Worm (Caenorhabditis elegans) whole organism, L4/young adult: ENCODE measurements around the gene tag-234.
A peak's percentile ranks its signal among the peaks of the same experiment; 100 is the strongest.

Experiments used
- W03F9.2 ChIP-seq: fragments of 150-350 bp; optimal IDR thresholded peaks from 2 replicates; lab custom pipeline; 2014; ENCODE audit warnings: missing biosample characterization, missing genetic modification characterization
- dao-5 ChIP-seq: sonication (generic microtip); optimal IDR thresholded peaks from 2 replicates; lab custom pipeline; 2016; ENCODE audit warnings: missing genotype, missing genetic modification characterization, moderate library complexity, missing compliant biosample characterization
- him-1 ChIP-seq: sonication (generic microtip); optimal IDR thresholded peaks from 2 replicates; lab custom pipeline; 2016; ENCODE audit warnings: missing genotype, missing genetic modification reagents, missing genetic modification characterization, missing compliant biosample characterization

The tag-234 gene

DNA sequence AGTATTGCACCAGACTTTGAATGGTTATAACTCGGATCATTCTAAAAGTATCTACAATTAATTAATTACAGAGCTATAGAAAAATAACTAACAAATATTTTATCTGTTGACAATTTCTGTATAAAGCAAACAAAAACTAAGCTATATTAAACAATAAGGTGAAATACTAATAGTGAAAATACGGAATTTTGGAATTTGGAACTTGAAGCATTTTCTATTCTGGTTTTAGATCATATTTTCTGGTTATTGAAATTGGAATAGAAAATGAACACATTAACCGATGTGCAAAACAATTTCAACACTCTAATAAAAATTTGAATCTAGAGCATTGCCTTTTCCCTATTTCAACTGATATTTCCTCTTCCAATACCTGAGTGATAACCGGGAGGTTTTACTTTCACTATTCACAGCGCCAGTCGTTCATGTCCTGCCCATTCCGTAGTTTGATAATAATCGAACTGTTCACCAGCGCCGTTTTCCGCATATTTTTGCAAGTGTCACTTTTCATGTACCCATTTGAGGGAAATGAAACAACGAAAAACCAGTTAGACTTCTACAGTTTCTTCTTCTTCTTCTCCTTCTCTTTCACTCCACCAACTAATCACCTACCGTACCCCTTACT, 36.0 kb downstream of the tag-234 start:
- TF ChIP-seq him-1 (tag; lab: Kevin White, UChicago) (no peak), dao-5 (tag; lab: Kevin White, UChicago) (no peak), W03F9.2 (tag; lab: Kevin White, UChicago) (peak; percentile 16)

- no peak for TF ChIP-seq him-1 (tag; lab: Kevin White, UChicago)
- TF ChIP-seq dao-5 (tag; lab: Kevin White, UChicago), result no peak
- no peak for TF ChIP-seq W03F9.2 (tag; lab: Kevin White, UChicago)
Measured at ce11 chrII:5901407-5902026, 37.5 kb downstream of the tag-234 start.

DNA sequence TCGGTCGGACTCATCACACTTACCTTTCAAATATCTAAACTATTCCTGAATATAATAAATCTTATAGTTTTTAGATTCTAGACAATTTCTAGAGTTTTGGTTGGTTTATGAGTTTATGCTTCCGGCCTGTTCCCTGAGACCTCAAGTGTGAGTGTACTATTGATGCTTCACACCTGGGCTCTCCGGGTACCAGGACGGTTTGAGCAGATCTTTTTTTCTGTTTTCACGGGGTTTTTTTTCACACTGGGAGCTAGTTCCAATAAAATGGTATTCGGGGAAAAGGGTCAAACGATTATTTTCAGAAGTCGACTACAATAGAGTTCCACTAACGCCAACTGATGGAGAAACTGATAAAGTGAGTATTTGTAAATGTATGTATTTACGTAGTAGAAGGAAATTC, 38.1 kb downstream of the tag-234 start:
- no peak for TF ChIP-seq him-1 (tag; lab: Kevin White, UChicago)
- TF ChIP-seq dao-5 (tag; lab: Kevin White, UChicago), result no peak
- no peak for TF ChIP-seq W03F9.2 (tag; lab: Kevin White, UChicago)

- TF ChIP-seq W03F9.2 (tag; lab: Kevin White, UChicago) (no peak), dao-5 (tag; lab: Kevin White, UChicago) (no peak), him-1 (tag; lab: Kevin White, UChicago) (no peak)
Measured at ce11 chrII:5904252-5904651, 40.3 kb downstream of the tag-234 start, which contains the start of gene tsp-18. TSS of gene tsp-18 (plus strand) at chrII:5904552.

DNA sequence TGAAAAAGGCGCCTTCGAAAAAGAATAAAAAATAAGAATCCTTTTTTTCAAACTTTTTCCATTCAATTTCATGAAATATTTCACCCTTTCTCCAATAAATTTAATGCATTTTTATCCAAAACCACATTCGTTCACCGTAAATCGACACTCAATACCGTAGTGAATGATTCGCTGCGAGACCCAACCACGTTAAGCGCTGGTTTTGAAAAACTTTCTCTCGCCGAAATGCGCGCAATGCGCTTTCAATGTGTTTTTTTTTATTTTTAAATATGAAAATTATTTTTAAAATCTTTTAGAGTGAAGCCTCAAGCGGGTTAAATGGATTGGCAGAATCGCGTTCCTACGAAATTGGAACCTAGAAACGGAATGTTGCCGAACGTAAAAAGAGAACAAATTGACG, 42.3 kb downstream of the tag-234 start, which contains the start of gene F59G1.8:
Gene F59G1.8, plus strand, starts transcription at position 293 of the 400 bp plus-strand sequence.
- TF ChIP-seq W03F9.2 (tag; lab: Kevin White, UChicago) (no peak), dao-5 (tag; lab: Kevin White, UChicago) (no peak), him-1 (tag; lab: Kevin White, UChicago) (no peak)

- TF ChIP-seq W03F9.2 (tag; lab: Kevin White, UChicago), result no peak
- no peak for TF ChIP-seq dao-5 (tag; lab: Kevin White, UChicago)
Measured at ce11 chrII:5907482-5907881, 43.5 kb downstream of the tag-234 start, which contains the start of gene vps-35. TSS of gene vps-35 (plus strand) at chrII:5907816.

DNA sequence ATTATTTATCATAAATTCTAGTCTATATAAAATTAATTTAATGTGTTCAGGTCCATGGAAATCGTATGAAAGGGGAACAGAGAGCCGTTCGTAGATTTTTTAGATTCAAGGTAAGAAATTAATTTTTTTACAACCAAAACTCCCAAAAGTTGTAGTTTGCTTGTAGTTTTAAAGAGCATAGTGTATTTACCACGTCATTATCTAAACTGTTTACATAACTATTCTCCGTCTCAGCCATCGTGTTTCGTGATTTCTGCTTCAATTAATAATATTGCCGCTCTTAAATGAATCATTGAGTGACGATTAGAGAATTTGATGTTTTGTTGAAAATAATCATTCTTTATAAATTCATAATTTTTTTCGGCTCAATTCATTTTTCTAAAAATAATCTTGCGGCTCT, 47.3 kb downstream of the tag-234 start, which contains the start of gene cgt-3:
Gene cgt-3, plus strand, starts transcription at position 51 of the 400 bp plus-strand sequence.
- TF ChIP-seq him-1 (tag; lab: Kevin White, UChicago) (no peak), W03F9.2 (tag; lab: Kevin White, UChicago) (no peak), dao-5 (tag; lab: Kevin White, UChicago) (no peak)

ce11 chrII:5911939-5912523, 48.0 kb downstream of the tag-234 start:
- TF ChIP-seq W03F9.2 (tag; lab: Kevin White, UChicago) (no peak), dao-5 (tag; lab: Kevin White, UChicago) (no peak), him-1 (tag; lab: Kevin White, UChicago) (no peak)

ce11 chrII:5913897-5914296, 49.9 kb downstream of the tag-234 start:
- TF ChIP-seq dao-5 (tag; lab: Kevin White, UChicago) (no peak), him-1 (tag; lab: Kevin White, UChicago) (no peak), W03F9.2 (tag; lab: Kevin White, UChicago) (no peak)
